Worm (Caenorhabditis elegans) whole organism, young adult: ENCODE measurements around the gene mpdu-1.

Source experiments
- B0035.1 ChIP-seq: sonication (generic microtip); optimal IDR thresholded peaks from 2 replicates; lab custom pipeline; 2016; ENCODE audit warnings: missing genetic modification characterization, mild to moderate bottlenecking, missing compliant biosample characterization, missing genotype, missing genetic modification reagents
- B0261.1 ChIP-seq: sonication (generic microtip); optimal IDR thresholded peaks from 2 replicates; lab custom pipeline; 2016; ENCODE audit warnings: mild to moderate bottlenecking, missing genetic modification characterization, moderate library complexity, missing compliant biosample characterization
- C06A6.2 ChIP-seq: fragments of 200-800 bp; sonication (Bioruptor generic); conservative IDR thresholded peaks from 2 replicates; pipeline ENCODE4 v1.3.6; 2022; ENCODE audit warnings: missing genetic modification characterization, missing compliant biosample characterization
- F22D6.2 ChIP-seq: sonication (generic microtip); optimal IDR thresholded peaks from 2 replicates; lab custom pipeline; 2016; ENCODE audit warnings: mild to moderate bottlenecking, missing genetic modification characterization, missing compliant biosample characterization
- F37B4.10 ChIP-seq: fragments of 200-800 bp; sonication (Bioruptor generic); IDR thresholded peaks from 2 replicates; pipeline ENCODE4 v1.3.6; 2022; ENCODE audit warnings: missing genetic modification characterization, missing compliant biosample characterization
- F55B11.4 ChIP-seq: sonication (generic microtip); optimal IDR thresholded peaks from 2 replicates; lab custom pipeline; 2016; ENCODE audit warnings: missing compliant biosample characterization, missing genetic modification characterization, borderline replicate concordance; ENCODE audit not compliant: insufficient read depth
- T26A5.8 ChIP-seq: sonication (generic microtip); optimal IDR thresholded peaks from 2 replicates; lab custom pipeline; 2016; ENCODE audit warnings: missing genetic modification characterization, missing compliant biosample characterization
- ZK185.1 ChIP-seq: sonication (generic microtip); optimal IDR thresholded peaks from 2 replicates; lab custom pipeline; 2016; ENCODE audit warnings: mild to moderate bottlenecking, missing genetic modification characterization, missing compliant biosample characterization; ENCODE audit not compliant: poor library complexity, severe bottlenecking
- atf-7 ChIP-seq: sonication (generic microtip); optimal IDR thresholded peaks from 2 replicates; lab custom pipeline; 2017; ENCODE audit warnings: mild to moderate bottlenecking, missing genetic modification characterization, missing compliant biosample characterization
- athp-1 ChIP-seq: sonication (generic microtip); optimal IDR thresholded peaks from 2 replicates; lab custom pipeline; 2017; ENCODE audit warnings: mild to moderate bottlenecking, missing genetic modification characterization, missing compliant biosample characterization
- bed-2 ChIP-seq: fragments of 200-800 bp; sonication (Bioruptor generic); IDR thresholded peaks from 2 replicates; pipeline ENCODE4 v1.3.6; 2022; ENCODE audit warnings: missing genetic modification reagents, missing genetic modification characterization, missing compliant biosample characterization
- cebp-1 ChIP-seq, 2 experiments: fragments of 200-800 bp in 1 of 2; sonication (Bioruptor generic) in 1 of 2; sonication (generic microtip) in 1 of 2; IDR thresholded peaks in 1 of 2; optimal IDR thresholded peaks in 1 of 2; 2 replicates each; pipeline versions ENCODE4 v1.3.6 to Lab custom; 2017 to 2022; ENCODE audit warnings: missing compliant biosample characterization in 2 of 2, missing genetic modification characterization in 2 of 2, mild to moderate bottlenecking in 1 of 2, missing genetic modification reagents in 1 of 2, moderate library complexity in 1 of 2
- ceh-40 ChIP-seq: fragments of 200-800 bp; sonication (Bioruptor generic); IDR thresholded peaks from 2 replicates; pipeline ENCODE4 v1.3.6; 2022; ENCODE audit warnings: missing genetic modification characterization, missing compliant biosample characterization
- ceh-91 ChIP-seq: fragments of 200-800 bp; sonication (Bioruptor generic); IDR thresholded peaks from 2 replicates; pipeline ENCODE4 v1.3.6; 2022; ENCODE audit warnings: missing genetic modification reagents, missing genetic modification characterization, missing compliant biosample characterization
- chd-7 ChIP-seq: sonication (generic microtip); optimal IDR thresholded peaks from 2 replicates; lab custom pipeline; 2016; ENCODE audit warnings: mild to moderate bottlenecking, missing genetic modification characterization, moderate library complexity, missing compliant biosample characterization
- dpl-1 ChIP-seq: fragments of 150-350 bp; optimal IDR thresholded peaks from 2 replicates; lab custom pipeline; 2014; ENCODE audit warnings: missing biosample characterization, missing genetic modification reagents, missing genetic modification characterization
- egl-18 ChIP-seq: fragments of 200-800 bp; sonication (Bioruptor generic); IDR thresholded peaks from 2 replicates; pipeline ENCODE4 v1.3.6; 2022; ENCODE audit warnings: missing genetic modification reagents, missing genetic modification characterization, missing compliant biosample characterization
- egrh-3 ChIP-seq: fragments of 200-800 bp; sonication (Bioruptor generic); IDR thresholded peaks from 2 replicates; pipeline ENCODE4 v1.3.6; 2022; ENCODE audit warnings: missing genetic modification reagents, missing genetic modification characterization, missing compliant biosample characterization
- ekl-4 ChIP-seq: fragments of 200-800 bp; sonication (Bioruptor generic); IDR thresholded peaks from 2 replicates; pipeline ENCODE4 v1.3.6; 2022; ENCODE audit warnings: missing genetic modification reagents, missing genetic modification characterization, missing compliant biosample characterization
- ets-4 ChIP-seq: fragments of 200-800 bp; sonication (Bioruptor generic); optimal IDR thresholded peaks from 2 replicates; lab custom pipeline; 2018; ENCODE audit warnings: mild to moderate bottlenecking, missing genetic modification characterization, missing compliant biosample characterization
- hrde-1 ChIP-seq: sonication (generic microtip); optimal IDR thresholded peaks from 2 replicates; lab custom pipeline; 2016; ENCODE audit warnings: missing genetic modification characterization, mild to moderate bottlenecking, missing compliant biosample characterization, moderate library complexity, missing genotype, missing genetic modification reagents, borderline replicate concordance
- lag-1 ChIP-seq: fragments of 200-800 bp; sonication (Bioruptor generic); IDR thresholded peaks from 2 replicates; pipeline ENCODE4 v1.3.6; 2022; ENCODE audit warnings: missing genetic modification reagents, missing genetic modification characterization, missing compliant biosample characterization
- lin-26 ChIP-seq: fragments of 200-800 bp; sonication (Bioruptor generic); IDR thresholded peaks from 2 replicates; pipeline ENCODE4 v1.3.6; 2022; ENCODE audit warnings: missing genetic modification reagents, missing genetic modification characterization, missing compliant biosample characterization
- lsl-1 ChIP-seq: fragments of 200-800 bp; sonication (Bioruptor generic); optimal IDR thresholded peaks from 2 replicates; lab custom pipeline; 2018; ENCODE audit warnings: mild to moderate bottlenecking, missing genetic modification characterization, moderate library complexity, missing compliant biosample characterization
- madf-6 ChIP-seq: fragments of 200-800 bp; sonication (Bioruptor generic); IDR thresholded peaks from 2 replicates; pipeline ENCODE4 v1.3.6; 2022; ENCODE audit warnings: missing genetic modification reagents, missing genetic modification characterization, missing compliant biosample characterization
- mel-28 ChIP-seq: sonication (generic microtip); optimal IDR thresholded peaks from 2 replicates; lab custom pipeline; 2016; ENCODE audit warnings: borderline replicate concordance, mild to moderate bottlenecking, missing genetic modification characterization, missing compliant biosample characterization
- mes-4 ChIP-seq: sonication (generic microtip); optimal IDR thresholded peaks from 2 replicates; lab custom pipeline; 2016; ENCODE audit warnings: missing genotype, missing genetic modification characterization, missing compliant biosample characterization
- mxl-1 ChIP-seq: sonication (generic microtip); optimal IDR thresholded peaks from 2 replicates; lab custom pipeline; 2016; ENCODE audit warnings: missing genetic modification characterization, missing compliant biosample characterization
- nfya-1 ChIP-seq: sonication (generic microtip); optimal IDR thresholded peaks from 2 replicates; lab custom pipeline; 2017; ENCODE audit warnings: antibody characterized with exemption, missing compliant biosample characterization, missing genetic modification characterization, borderline replicate concordance; ENCODE audit not compliant: insufficient read depth
- nfyb-1 ChIP-seq: fragments of 200-800 bp; sonication (Bioruptor generic); IDR thresholded peaks from 2 replicates; pipeline ENCODE4 v1.3.6; 2022; ENCODE audit warnings: missing genetic modification reagents, missing genetic modification characterization, missing compliant biosample characterization
- nhr-90 ChIP-seq: sonication (generic microtip); optimal IDR thresholded peaks from 2 replicates; lab custom pipeline; 2016; ENCODE audit warnings: missing genotype, mild to moderate bottlenecking, missing genetic modification characterization, missing compliant biosample characterization
- pha-4 ChIP-seq: fragments of 150-350 bp; sonication (generic microtip); optimal IDR thresholded peaks from 2 replicates; lab custom pipeline; 2014; ENCODE audit warnings: missing biosample characterization, missing genetic modification reagents, missing genetic modification characterization
- rcor-1 ChIP-seq: fragments of 200-800 bp; sonication (Bioruptor generic); IDR thresholded peaks from 2 replicates; pipeline ENCODE4 v1.3.6; 2022; ENCODE audit warnings: missing genetic modification reagents, missing genetic modification characterization, missing compliant biosample characterization
- sdz-38 ChIP-seq: sonication (generic microtip); optimal IDR thresholded peaks from 2 replicates; lab custom pipeline; 2016; ENCODE audit warnings: missing genotype, missing genetic modification characterization, missing compliant biosample characterization
- sea-2 ChIP-seq: fragments of 200-800 bp; sonication (Bioruptor generic); IDR thresholded peaks from 2 replicates; pipeline ENCODE4 v1.3.6; 2022; ENCODE audit warnings: missing genetic modification characterization, missing compliant biosample characterization
- snpc-4 ChIP-seq, 5 experiments: fragments of 150-350 bp in 1 of 5; sonication (generic microtip) in 4 of 5; optimal IDR thresholded peaks; 2 replicates each; lab custom pipeline; 2014 to 2018; ENCODE audit warnings: missing genetic modification characterization in 5 of 5, missing biosample characterization in 3 of 5, antibody characterized with exemption in 2 of 5, mild to moderate bottlenecking in 2 of 5, missing compliant biosample characterization in 2 of 5, missing genotype in 2 of 5, moderate library complexity in 2 of 5, missing genetic modification reagents in 1 of 5
- somi-1 ChIP-seq: fragments of 200-800 bp; sonication (Bioruptor generic); optimal IDR thresholded peaks from 2 replicates; lab custom pipeline; 2018; ENCODE audit warnings: mild to moderate bottlenecking, missing genetic modification characterization, missing compliant biosample characterization
- sptf-2 ChIP-seq: fragments of 200-800 bp; sonication (Bioruptor generic); optimal IDR thresholded peaks from 2 replicates; lab custom pipeline; 2018; ENCODE audit warnings: mild to moderate bottlenecking, missing genetic modification characterization, missing compliant biosample characterization
- tlf-1 ChIP-seq: fragments of 200-800 bp; sonication (Bioruptor generic); optimal IDR thresholded peaks from 2 replicates; lab custom pipeline; 2018; ENCODE audit warnings: mild to moderate bottlenecking, missing genetic modification characterization, missing compliant biosample characterization
- zim-3 ChIP-seq: sonication (generic microtip); optimal IDR thresholded peaks from 2 replicates; lab custom pipeline; 2017; ENCODE audit warnings: mild to moderate bottlenecking, missing genetic modification characterization, moderate library complexity, missing compliant biosample characterization
- ztf-22 ChIP-seq: fragments of 200-800 bp; sonication (Bioruptor generic); optimal IDR thresholded peaks from 2 replicates; lab custom pipeline; 2018; ENCODE audit warnings: mild to moderate bottlenecking, missing genetic modification characterization, moderate library complexity, missing compliant biosample characterization
- ztf-25 ChIP-seq: fragments of 200-800 bp; sonication (Bioruptor generic); IDR thresholded peaks from 2 replicates; pipeline ENCODE4 v1.3.6; 2022; ENCODE audit warnings: missing genetic modification reagents, missing genetic modification characterization, missing compliant biosample characterization
- ztf-26 ChIP-seq: sonication (generic microtip); optimal IDR thresholded peaks from 2 replicates; lab custom pipeline; 2017; ENCODE audit warnings: missing genetic modification characterization, missing compliant biosample characterization

Gene mpdu-1

DNA sequence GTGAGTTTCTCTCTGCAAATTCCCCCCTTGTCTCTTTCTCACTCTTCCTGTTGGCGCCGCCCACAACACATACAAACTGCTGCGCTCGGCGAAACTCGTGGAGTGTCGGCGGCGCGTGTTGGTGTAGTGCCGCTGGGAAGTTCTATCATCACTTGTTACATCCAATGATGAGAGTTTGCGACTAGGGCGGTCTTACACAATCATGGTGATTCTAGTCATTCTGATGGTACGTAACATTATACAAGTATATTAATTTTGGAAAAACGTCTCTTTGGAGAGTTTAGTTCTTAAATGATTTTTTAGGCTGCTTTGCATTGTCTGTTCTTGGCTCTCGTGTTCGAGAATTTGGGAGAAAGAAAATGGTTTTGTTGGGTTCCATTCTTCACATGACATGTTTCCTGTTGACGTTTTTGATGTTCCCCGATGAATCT is 10.0 kb downstream of the mpdu-1 start (continued):
- TF ChIP-seq nfyb-1 (GFP tag; lab: Robert Waterston, UW) (peak; percentile 92), sea-2 (GFP tag; lab: Robert Waterston, UW) (no peak), dpl-1 (peak; percentile 10), pha-4 (tag; lab: Kevin White, UChicago) (no peak), rcor-1 (peak; percentile 95), ceh-40 (GFP tag; lab: Robert Waterston, UW) (no peak), ztf-25 (no peak), bed-2 (0 out of 2 replicates have a peak, but pooled peaks have one; percentile 16), egl-18 (0 out of 2 replicates have a peak, but pooled peaks have one; percentile 9), lsl-1 (GFP tag; lab: Kevin White, UChicago) (peak; percentile 81), madf-6 (peak; percentile 93), lin-26 (GFP tag; lab: Robert Waterston, UW) (peak; percentile 54), ztf-26 (tag; lab: Kevin White, UChicago) (no peak), ekl-4 (GFP tag; lab: Robert Waterston, UW) (peak; percentile 94), chd-7 (tag; lab: Kevin White, UChicago) (peak; percentile 78), snpc-4 (GFP tag; optimal IDR thresholded peaks at IDR 0.05; lab: Kevin White, UChicago) (peak; percentile 100), snpc-4 (tag; optimal IDR thresholded peaks at IDR 0.05; lab: Kevin White, UChicago) (peak; percentile 99 to 100 (median 100)), C06A6.2 (GFP tag; lab: Robert Waterston, UW) (0 out of 2 replicates have a peak, but pooled peaks have one; percentile 25), F55B11.4 (tag; lab: Kevin White, UChicago) (no peak), nfya-1 (tag; lab: Kevin White, UChicago) (no peak), F37B4.10 (GFP tag; lab: Robert Waterston, UW) (no peak), mes-4 (peak; percentile 49), mel-28 (no peak), egrh-3 (GFP tag; lab: Robert Waterston, UW) (peak; percentile 50; the same call in 1 of the 2 replicates), hrde-1 (tag; lab: Kevin White, UChicago) (peak; percentile 89), zim-3 (tag; lab: Kevin White, UChicago) (peak; percentile 0), T26A5.8 (tag; lab: Kevin White, UChicago) (no peak), F22D6.2 (tag; lab: Kevin White, UChicago) (peak; percentile 27), mxl-1 (tag; lab: Kevin White, UChicago) (no peak), ztf-22 (no peak), ceh-91 (GFP tag; lab: Robert Waterston, UW) (peak; percentile 47), sptf-2 (peak; percentile 93), sdz-38 (tag; lab: Kevin White, UChicago) (peak; percentile 54), athp-1 (peak; percentile 71), ets-4 (GFP tag; lab: Kevin White, UChicago) (peak; percentile 34), nhr-90 (tag; lab: Kevin White, UChicago) (peak; percentile 58), somi-1 (peak; percentile 17), tlf-1 (GFP tag; lab: Kevin White, UChicago) (peak; percentile 67), B0261.1 (peak; percentile 42), lag-1 (GFP tag; lab: Robert Waterston, UW) (no peak), ZK185.1 (tag; lab: Kevin White, UChicago) (peak; percentile 70), B0035.1 (peak; percentile 15), cebp-1 (GFP tag; IDR thresholded peaks at IDR 0.05; lab: Robert Waterston, UW) (no peak), cebp-1 (tag; optimal IDR thresholded peaks at IDR 0.05; lab: Kevin White, UChicago) (peak; percentile 76), atf-7 (tag; lab: Kevin White, UChicago) (peak; percentile 65)
